Worm (Caenorhabditis elegans): ENCODE results near the gene C05C12.1.
"Not testable (repeated sequence)": the region's sequence is repeated elsewhere in the genome, so short reads cannot be mapped to it uniquely, and the experiment has no call there.

C05C12.1 gene

ce11 chrIV:11259485-11259972 lies 5.7 kb downstream of the C05C12.1 start, which contains the start of gene gtl-1:
gtl-1 (minus strand) TSS chrIV:11259535.
- TF ChIP-seq unc-62 (GFP tag; optimal IDR thresholded peaks at IDR 0.05): no peak

- no peak for TF ChIP-seq unc-62 (GFP tag; optimal IDR thresholded peaks at IDR 0.05)
These were observed 6.9 kb downstream of the C05C12.1 start, which contains the start of gene C05C12.5 for ce11 chrIV:11260544-11261227. C05C12.5 (minus strand) TSS chrIV:11261185.

ce11 chrIV:11261535-11261934 lies 7.7 kb downstream of the C05C12.1 start, which contains the start of gene F54D1.1:
F54D1.1 (plus strand) TSS chrIV:11261835.
- TF ChIP-seq unc-62 (GFP tag; optimal IDR thresholded peaks at IDR 0.05): no peak

DNA sequence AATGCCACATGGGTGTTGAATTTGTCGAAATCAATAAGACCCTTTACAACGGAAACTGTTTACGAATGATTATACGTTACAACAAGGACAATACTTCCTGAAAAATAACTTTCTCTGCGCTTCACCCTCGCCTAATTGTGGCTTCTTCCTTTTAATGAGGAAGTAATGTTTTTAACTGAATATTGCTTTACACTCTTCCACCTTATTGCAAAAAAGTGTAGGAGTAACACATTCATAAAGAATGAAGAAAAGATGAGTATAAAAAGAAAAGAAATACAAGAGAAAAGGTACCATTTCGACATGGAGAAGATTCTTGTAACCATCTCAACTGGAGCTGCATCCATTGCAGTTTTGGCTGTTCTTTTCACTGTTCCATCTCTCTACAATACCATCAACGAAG lies 9.3 kb downstream of the C05C12.1 start, which contains the start of gene col-126:
col-126 (plus strand) TSS at position 301 of the 400 bp plus-strand sequence.
- TF ChIP-seq unc-62 (GFP tag; optimal IDR thresholded peaks at IDR 0.05): not testable (repeated sequence)

DNA sequence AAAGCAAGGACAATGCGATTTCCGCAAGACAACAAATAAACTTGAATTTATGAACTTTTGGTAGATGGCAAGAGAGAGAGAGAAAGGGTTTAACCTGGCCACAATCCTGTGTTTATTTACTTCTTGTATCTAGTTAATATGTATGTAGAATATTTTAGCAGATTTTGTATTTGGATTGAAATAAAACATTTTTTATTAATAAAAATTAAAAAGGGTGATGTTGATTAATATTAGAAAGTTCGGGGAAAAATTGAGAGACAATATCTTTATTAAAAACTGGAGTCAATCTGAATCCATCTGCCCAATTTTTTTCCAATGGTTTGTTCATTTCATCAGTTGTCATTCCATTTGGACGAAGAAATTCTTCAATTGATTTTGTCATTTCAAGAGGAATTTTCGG lies 12.3 kb downstream of the C05C12.1 start, which contains the start of gene col-127:
col-127 (minus strand) TSS at position 101 of the 400 bp plus-strand sequence.
- no peak for TF ChIP-seq unc-62 (GFP tag; optimal IDR thresholded peaks at IDR 0.05)

ce11 chrIV:11269483-11269882 lies 15.7 kb downstream of the C05C12.1 start:
- no peak for TF ChIP-seq unc-62 (GFP tag; optimal IDR thresholded peaks at IDR 0.05)

ce11 chrIV:11271262-11271661 lies 17.5 kb downstream of the C05C12.1 start, which contains the start of gene nhr-7:
nhr-7 (minus strand) TSS chrIV:11271362.
- TF ChIP-seq unc-62 (GFP tag; optimal IDR thresholded peaks at IDR 0.05): no peak

- no peak for TF ChIP-seq unc-62 (GFP tag; optimal IDR thresholded peaks at IDR 0.05)
These were observed 19.4 kb downstream of the C05C12.1 start, which contains the start of gene gtl-2 for ce11 chrIV:11273151-11273550. gtl-2 (plus strand) TSS chrIV:11273451.

DNA sequence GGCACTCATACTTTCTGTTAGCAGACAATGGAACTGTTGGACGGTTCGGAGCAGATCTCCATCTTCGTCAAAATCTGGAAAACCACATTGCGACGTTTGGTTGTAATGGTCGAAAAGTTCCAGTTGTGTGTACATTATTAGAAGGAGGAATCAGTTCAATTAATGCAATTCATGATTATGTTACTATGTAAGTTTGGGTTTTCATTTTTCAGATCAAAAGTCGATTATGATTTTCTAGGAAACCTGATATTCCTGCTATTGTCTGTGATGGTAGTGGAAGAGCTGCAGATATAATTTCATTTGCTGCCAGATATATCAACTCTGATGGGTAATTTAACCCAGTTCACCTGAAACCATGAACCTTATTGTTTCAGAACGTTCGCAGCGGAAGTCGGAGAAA lies 22.2 kb downstream of the C05C12.1 start:
- TF ChIP-seq unc-62 (GFP tag; optimal IDR thresholded peaks at IDR 0.05): no peak

ce11 chrIV:11284102-11284531 lies 30.3 kb downstream of the C05C12.1 start:
- TF ChIP-seq unc-62 (GFP tag; optimal IDR thresholded peaks at IDR 0.05): no peak

DNA sequence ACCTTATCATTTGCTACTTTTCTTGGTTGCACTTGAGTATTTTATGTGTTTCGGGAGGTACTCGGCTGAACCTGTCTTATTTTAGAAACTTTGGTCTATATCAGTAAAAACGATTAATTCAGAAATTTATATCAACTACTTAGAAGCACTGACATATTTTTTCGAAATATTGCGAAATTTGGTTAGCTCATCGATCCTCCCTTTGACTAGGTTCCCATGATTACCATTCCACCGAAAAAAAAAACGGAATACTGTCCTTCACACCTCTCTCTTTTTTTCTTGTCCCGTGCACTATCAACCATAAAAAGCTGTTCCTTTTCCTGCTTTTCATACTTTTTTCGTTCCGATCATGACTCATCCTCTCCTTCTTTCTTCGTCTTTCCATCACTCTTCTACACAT lies 31.4 kb downstream of the C05C12.1 start:
- TF ChIP-seq unc-62 (GFP tag; optimal IDR thresholded peaks at IDR 0.05): no peak

DNA sequence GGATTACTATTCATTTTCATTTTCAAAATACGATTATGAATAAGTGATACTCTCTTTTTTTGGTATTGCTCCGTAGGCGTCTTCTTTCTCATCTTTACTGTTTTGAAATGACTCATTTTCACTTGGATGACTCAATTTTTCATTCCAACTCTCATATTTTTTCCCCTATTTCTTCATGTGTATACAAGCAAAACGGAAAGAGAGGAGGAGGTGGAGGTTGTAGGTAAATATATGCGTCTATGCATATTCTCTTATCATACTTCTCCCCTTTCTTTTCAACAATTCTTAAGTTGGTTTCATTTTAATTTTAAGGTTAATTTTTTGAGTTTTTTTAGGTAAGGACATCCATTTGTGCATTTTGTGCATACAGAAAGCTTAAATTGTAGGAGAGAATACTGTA lies 32.3 kb downstream of the C05C12.1 start:
- TF ChIP-seq unc-62 (GFP tag; optimal IDR thresholded peaks at IDR 0.05): no peak

DNA sequence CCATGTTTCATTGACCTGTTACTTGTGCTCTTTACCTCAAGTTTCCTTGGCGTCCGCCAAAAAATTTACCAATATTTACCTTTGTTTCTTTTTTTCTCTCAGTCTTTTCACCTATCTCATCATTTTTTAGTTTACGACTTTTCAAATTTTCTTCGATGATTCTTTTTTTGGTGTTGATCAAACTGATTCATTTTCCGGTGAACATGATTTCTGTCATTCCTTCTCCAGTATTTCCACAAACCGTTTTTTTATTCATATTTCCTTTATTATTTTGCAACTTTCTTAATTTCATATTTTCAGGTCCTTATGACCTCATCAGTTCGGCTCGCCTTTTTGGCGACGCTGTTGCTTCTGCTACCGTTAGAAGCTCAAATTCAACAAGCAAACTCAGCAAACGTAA lies 33.7 kb downstream of the C05C12.1 start, which contains the start of gene F54D1.6:
F54D1.6 (plus strand) TSS at position 301 of the 400 bp plus-strand sequence.
- TF ChIP-seq unc-62 (GFP tag; optimal IDR thresholded peaks at IDR 0.05): no peak

DNA sequence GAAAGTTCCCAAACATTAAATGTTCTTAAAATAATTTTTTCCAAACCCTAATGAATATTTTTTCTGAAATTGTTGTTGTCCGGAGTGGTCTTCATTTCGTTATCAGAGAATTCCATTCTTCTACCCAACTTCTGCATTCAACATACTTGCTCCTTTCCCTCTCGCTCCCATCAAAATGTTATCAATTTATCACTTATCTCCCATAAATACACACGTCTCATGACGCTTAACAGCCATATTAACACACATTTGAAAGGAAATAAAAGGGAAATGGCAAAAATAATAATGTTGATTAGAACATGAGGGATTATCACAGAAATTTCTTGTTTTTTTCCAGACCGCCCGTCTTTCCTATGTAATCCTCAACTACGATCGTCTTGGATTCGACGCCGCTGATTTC lies 35.2 kb downstream of the C05C12.1 start:
- TF ChIP-seq unc-62 (GFP tag; optimal IDR thresholded peaks at IDR 0.05): no peak

DNA sequence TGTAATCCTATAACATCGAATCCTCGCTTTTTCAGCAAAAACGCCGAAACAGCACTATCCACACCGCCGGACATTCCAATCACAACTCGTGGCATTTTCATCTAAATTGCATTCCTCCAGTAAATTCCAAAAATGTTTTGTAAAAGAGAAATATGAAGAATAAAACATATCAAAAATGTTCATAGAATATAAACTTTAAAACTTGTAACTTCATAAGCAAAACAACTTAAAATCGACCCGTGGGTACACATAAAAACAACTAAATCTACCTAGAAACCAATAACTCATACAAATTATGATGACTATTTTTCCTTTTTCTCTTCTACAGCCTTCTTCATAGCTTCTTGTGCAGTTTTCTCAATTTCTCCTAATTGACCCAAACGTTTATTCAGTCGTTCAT lies 43.0 kb downstream of the C05C12.1 start, which contains the start of gene mttu-1:
mttu-1 (minus strand) TSS at position 101 of the 400 bp plus-strand sequence.
- TF ChIP-seq unc-62 (GFP tag; optimal IDR thresholded peaks at IDR 0.05): no peak

DNA sequence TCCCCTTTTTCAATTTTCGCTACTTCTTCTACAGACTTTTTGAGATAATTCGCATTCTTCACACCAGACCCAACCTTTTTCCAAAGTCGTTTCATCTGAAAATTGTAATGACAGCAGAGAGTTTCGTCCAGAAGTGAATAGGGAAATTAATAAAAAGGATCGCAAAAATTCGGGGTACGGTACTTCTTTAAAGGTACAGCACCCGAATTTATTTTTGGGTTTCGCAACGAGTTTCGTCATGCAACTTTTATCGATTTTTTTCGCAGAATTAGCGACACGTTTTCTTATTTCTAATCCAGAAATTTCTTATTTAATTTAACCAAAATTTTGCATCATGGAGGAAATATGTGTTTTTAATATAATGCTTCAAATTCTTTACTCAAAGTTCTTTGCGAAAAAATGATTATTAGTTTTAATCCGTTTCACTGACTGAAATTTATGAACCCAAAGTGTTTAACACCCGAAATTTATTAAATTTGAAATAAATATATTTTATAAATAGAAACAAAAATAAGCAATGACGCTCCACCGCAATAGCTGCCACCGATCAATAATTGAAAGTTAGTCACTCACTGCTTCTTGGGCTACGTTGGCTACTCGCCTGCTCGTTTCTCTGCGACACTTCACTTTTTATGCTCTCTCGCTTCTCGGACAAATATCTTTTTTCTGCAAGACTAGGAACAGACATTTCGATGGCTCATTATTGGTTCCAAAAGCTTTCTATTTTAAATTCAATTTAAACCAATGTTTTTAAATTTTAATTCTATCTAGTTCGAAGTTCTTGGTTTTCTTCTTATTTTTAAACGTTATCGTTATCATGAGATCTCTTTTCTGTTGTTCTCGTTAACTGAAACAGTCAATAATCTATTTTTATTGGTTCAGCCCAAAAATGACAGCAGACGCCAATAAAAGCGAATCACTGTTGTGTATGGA lies 44.6 kb downstream of the C05C12.1 start, which contains the start of the genes B0035.15 and dnj-1:
B0035.15 (minus strand) TSS at position 99 of the 933 bp plus-strand sequence.
dnj-1 (plus strand) TSS at position 883 of the 933 bp plus-strand sequence.
- TF ChIP-seq unc-62 (GFP tag; optimal IDR thresholded peaks at IDR 0.05): no peak
